Worm (Caenorhabditis elegans) whole organism, L4 larva: ENCODE data around the gene daf-11.

Experiments used
- Y48G9A.11 ChIP-seq: fragments of 200-800 bp; sonication (Bioruptor generic); IDR thresholded peaks from 2 replicates; pipeline ENCODE4 v1.3.6; 2022; ENCODE audit warnings: missing genetic modification reagents, missing genetic modification characterization, missing compliant biosample characterization
- Y5F2A.4 ChIP-seq: fragments of 200-800 bp; sonication (Bioruptor generic); optimal IDR thresholded peaks from 2 replicates; lab custom pipeline; 2018; ENCODE audit warnings: mild to moderate bottlenecking, missing genetic modification characterization, missing compliant biosample characterization
- ZK337.2 ChIP-seq: fragments of 200-800 bp; sonication (Bioruptor generic); IDR thresholded peaks from 2 replicates; pipeline ENCODE4 v1.3.6; 2022; ENCODE audit warnings: missing genetic modification reagents, missing genetic modification characterization, missing compliant biosample characterization
- aha-1 ChIP-seq: fragments of 150-350 bp; peaks from one replicate; lab custom pipeline; 2014; ENCODE audit warnings: missing biosample characterization, missing genetic modification characterization
- arid-1 ChIP-seq: fragments of 200-800 bp; sonication (Bioruptor generic); conservative IDR thresholded peaks from 2 replicates; pipeline ENCODE4 v1.3.6; 2022; ENCODE audit warnings: missing genetic modification reagents, missing genetic modification characterization, missing compliant biosample characterization
- attf-4 ChIP-seq: sonication (generic microtip); optimal IDR thresholded peaks from 3 replicates; lab custom pipeline; 2017; ENCODE audit warnings: missing biosample characterization, missing genetic modification characterization
- ceh-32 ChIP-seq: sonication (generic microtip); optimal IDR thresholded peaks from 2 replicates; lab custom pipeline; 2016; ENCODE audit warnings: mild to moderate bottlenecking, missing genetic modification characterization, missing compliant biosample characterization; ENCODE audit not compliant: poor library complexity
- ceh-62 ChIP-seq: sonication (generic microtip); optimal IDR thresholded peaks from 2 replicates; lab custom pipeline; 2017; ENCODE audit warnings: missing biosample characterization, missing genetic modification characterization
- ctbp-1 ChIP-seq: fragments of 200-800 bp; sonication (Bioruptor generic); IDR thresholded peaks from 2 replicates; pipeline ENCODE4 v1.3.6; 2022; ENCODE audit warnings: missing genetic modification reagents, missing genetic modification characterization, missing compliant biosample characterization
- daf-19 ChIP-seq: fragments of 200-800 bp; sonication (Bioruptor generic); conservative IDR thresholded peaks from 2 replicates; pipeline ENCODE4 v1.3.6; 2022; ENCODE audit warnings: missing genetic modification characterization, missing compliant biosample characterization
- dpl-1 ChIP-seq: fragments of 150-350 bp; optimal IDR thresholded peaks from 2 replicates; lab custom pipeline; 2014; ENCODE audit warnings: missing biosample characterization, missing genetic modification reagents, missing genetic modification characterization
- duxl-1 ChIP-seq: sonication (generic microtip); optimal IDR thresholded peaks from 2 replicates; lab custom pipeline; 2016; ENCODE audit warnings: mild to moderate bottlenecking, missing genetic modification characterization, moderate library complexity, missing compliant biosample characterization; ENCODE audit not compliant: poor library complexity
- egl-43 ChIP-seq: fragments of 200-800 bp; sonication (Bioruptor generic); IDR thresholded peaks from 2 replicates; pipeline ENCODE4 v1.3.6; 2022; ENCODE audit warnings: missing genetic modification reagents, missing genetic modification characterization, missing compliant biosample characterization
- hlh-11 ChIP-seq: fragments of 200-800 bp; sonication (Bioruptor generic); optimal IDR thresholded peaks from 2 replicates; lab custom pipeline; 2018; ENCODE audit warnings: mild to moderate bottlenecking, missing genetic modification characterization, missing compliant biosample characterization
- hlh-30 ChIP-seq: sonication (generic microtip); optimal IDR thresholded peaks from 2 replicates; lab custom pipeline; 2017; ENCODE audit warnings: antibody characterized with exemption, mild to moderate bottlenecking, missing genetic modification characterization, missing compliant biosample characterization; ENCODE audit not compliant: insufficient read depth
- lin-13 ChIP-seq: fragments of 150-350 bp; optimal IDR thresholded peaks from 2 replicates; lab custom pipeline; 2014; ENCODE audit warnings: missing biosample characterization, missing genetic modification reagents, missing genetic modification characterization
- lin-15B ChIP-seq: fragments of 150-350 bp; sonication (generic microtip); optimal IDR thresholded peaks from 3 replicates; lab custom pipeline; 2014; ENCODE audit warnings: missing biosample characterization, missing genetic modification characterization
- madf-9 ChIP-seq: fragments of 200-800 bp; sonication (Bioruptor generic); conservative IDR thresholded peaks from 2 replicates; pipeline ENCODE4 v1.3.6; 2022; ENCODE audit warnings: missing genetic modification reagents, missing genetic modification characterization, missing compliant biosample characterization
- mdl-1 ChIP-seq, 2 experiments: fragments of 150-350 bp in 1 of 2; sonication (generic microtip) in 1 of 2; optimal IDR thresholded peaks; 2 replicates each; lab custom pipeline; 2014 to 2017; ENCODE audit warnings: missing biosample characterization in 2 of 2, missing genetic modification characterization in 2 of 2
- mdt-29 ChIP-seq: fragments of 200-800 bp; sonication (Bioruptor generic); IDR thresholded peaks from 2 replicates; pipeline ENCODE4 v1.3.6; 2022; ENCODE audit warnings: missing genetic modification reagents, missing genetic modification characterization, missing compliant biosample characterization
- mxl-3 ChIP-seq: fragments of 200-800 bp; sonication (Bioruptor generic); optimal IDR thresholded peaks from 2 replicates; lab custom pipeline; 2018; ENCODE audit warnings: mild to moderate bottlenecking, missing genetic modification characterization, missing compliant biosample characterization
- nhr-102 ChIP-seq: sonication (generic microtip); optimal IDR thresholded peaks from 2 replicates; lab custom pipeline; 2016; ENCODE audit warnings: mild to moderate bottlenecking, missing genetic modification characterization, moderate library complexity, missing compliant biosample characterization
- nhr-11 ChIP-seq: fragments of 150-350 bp; optimal IDR thresholded peaks from 2 replicates; lab custom pipeline; 2014; ENCODE audit warnings: missing biosample characterization, missing genetic modification characterization
- nhr-25 ChIP-seq: sonication (generic microtip); optimal IDR thresholded peaks from 2 replicates; lab custom pipeline; 2017; ENCODE audit warnings: missing genetic modification characterization, mild to moderate bottlenecking, missing compliant biosample characterization, antibody characterized with exemption, moderate library complexity, borderline replicate concordance; ENCODE audit not compliant: insufficient read depth
- nhr-28 ChIP-seq: fragments of 150-350 bp; optimal IDR thresholded peaks from 2 replicates; lab custom pipeline; 2014; ENCODE audit warnings: missing biosample characterization, missing genetic modification characterization
- nhr-41 ChIP-seq: fragments of 200-800 bp; sonication (Bioruptor generic); IDR thresholded peaks from 2 replicates; pipeline ENCODE4 v1.3.6; 2022; ENCODE audit warnings: missing genetic modification reagents, missing genetic modification characterization, missing compliant biosample characterization
- nhr-42 ChIP-seq: fragments of 200-800 bp; sonication (Bioruptor generic); IDR thresholded peaks from 2 replicates; pipeline ENCODE4 v1.3.6; 2022; ENCODE audit warnings: missing genetic modification characterization, missing compliant biosample characterization
- nhr-48 ChIP-seq: sonication (generic microtip); optimal IDR thresholded peaks from 2 replicates; lab custom pipeline; 2016; ENCODE audit warnings: mild to moderate bottlenecking, missing genetic modification characterization, missing compliant biosample characterization
- php-3 ChIP-seq: fragments of 200-800 bp; sonication (Bioruptor generic); IDR thresholded peaks from 2 replicates; pipeline ENCODE4 v1.3.6; 2022; ENCODE audit warnings: missing genetic modification reagents, missing genetic modification characterization, missing compliant biosample characterization
- saeg-2 ChIP-seq: fragments of 200-800 bp; sonication (Bioruptor generic); IDR thresholded peaks from 2 replicates; pipeline ENCODE4 v1.3.6; 2022; ENCODE audit warnings: missing genetic modification reagents, missing genetic modification characterization, missing compliant biosample characterization
- sdz-12 ChIP-seq: fragments of 200-800 bp; sonication (Bioruptor generic); optimal IDR thresholded peaks from 2 replicates; lab custom pipeline; 2018; ENCODE audit warnings: mild to moderate bottlenecking, missing genetic modification characterization, missing compliant biosample characterization
- set-16 ChIP-seq: fragments of 200-800 bp; sonication (Bioruptor generic); IDR thresholded peaks from 2 replicates; pipeline ENCODE4 v1.3.6; 2022; ENCODE audit warnings: missing genetic modification reagents, missing genetic modification characterization, missing compliant biosample characterization
- spr-1 ChIP-seq: sonication (generic microtip); optimal IDR thresholded peaks from 2 replicates; lab custom pipeline; 2016; ENCODE audit warnings: mild to moderate bottlenecking, missing genetic modification characterization, missing compliant biosample characterization
- spr-3 ChIP-seq: fragments of 200-800 bp; sonication (Bioruptor generic); optimal IDR thresholded peaks from 2 replicates; lab custom pipeline; 2018; ENCODE audit warnings: mild to moderate bottlenecking, missing genetic modification characterization, missing compliant biosample characterization
- unc-62 ChIP-seq, 3 experiments: fragments of 150-350 bp in 1 of 3; sonication (generic microtip); optimal IDR thresholded peaks in 2 of 3; peaks in 1 of 3; 1 replicate in 1 of 3; 2 replicates in 2 of 3; lab custom pipeline; 2014 to 2017; ENCODE audit warnings: missing biosample characterization in 3 of 3, missing genetic modification characterization in 3 of 3, missing genetic modification reagents in 3 of 3, missing genotype in 1 of 3
- zfp-2 ChIP-seq: sonication (generic microtip); optimal IDR thresholded peaks from 2 replicates; lab custom pipeline; 2016; ENCODE audit warnings: mild to moderate bottlenecking, missing genetic modification characterization, missing compliant biosample characterization
- zfp-3 ChIP-seq: fragments of 200-800 bp; sonication (Bioruptor generic); conservative IDR thresholded peaks from 2 replicates; pipeline ENCODE4 v1.3.6; 2022; ENCODE audit warnings: missing genetic modification reagents, missing genetic modification characterization, missing compliant biosample characterization
- ztf-11 ChIP-seq: fragments of 150-350 bp; optimal IDR thresholded peaks from 2 replicates; lab custom pipeline; 2014; ENCODE audit warnings: missing biosample characterization, missing genetic modification characterization

The daf-11 gene

DNA sequence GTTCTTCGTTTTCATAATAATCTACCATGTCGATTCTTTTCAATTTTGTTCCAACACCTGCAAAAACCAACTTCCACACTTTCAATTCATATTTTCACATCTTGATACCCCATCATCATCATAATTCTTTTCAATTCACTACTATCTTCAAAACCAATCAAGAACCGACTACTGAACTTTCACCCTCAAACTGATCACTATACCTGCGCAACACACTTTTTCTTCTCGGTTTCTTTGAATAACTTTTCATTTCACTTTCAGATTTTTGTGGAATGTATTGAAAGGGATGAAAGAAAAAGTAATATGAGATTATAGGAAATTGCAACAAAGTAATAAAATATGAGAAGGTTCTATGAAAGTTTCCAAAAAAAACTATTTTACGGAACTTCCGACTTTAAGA lies 15.2 kb upstream of the daf-11 start:
- no peak for TF ChIP-seq sdz-12 (GFP tag; lab: Kevin White, UChicago)
- peak; percentile 32 for TF ChIP-seq aha-1 (tag; lab: Kevin White, UChicago)
- TF ChIP-seq nhr-41 (GFP tag; lab: Robert Waterston, UW), result no peak
- no peak for TF ChIP-seq zfp-2 (tag; lab: Kevin White, UChicago)
- TF ChIP-seq nhr-25 (tag; lab: Kevin White, UChicago), result no peak
- no peak for TF ChIP-seq attf-4 (tag; lab: Kevin White, UChicago)

DNA sequence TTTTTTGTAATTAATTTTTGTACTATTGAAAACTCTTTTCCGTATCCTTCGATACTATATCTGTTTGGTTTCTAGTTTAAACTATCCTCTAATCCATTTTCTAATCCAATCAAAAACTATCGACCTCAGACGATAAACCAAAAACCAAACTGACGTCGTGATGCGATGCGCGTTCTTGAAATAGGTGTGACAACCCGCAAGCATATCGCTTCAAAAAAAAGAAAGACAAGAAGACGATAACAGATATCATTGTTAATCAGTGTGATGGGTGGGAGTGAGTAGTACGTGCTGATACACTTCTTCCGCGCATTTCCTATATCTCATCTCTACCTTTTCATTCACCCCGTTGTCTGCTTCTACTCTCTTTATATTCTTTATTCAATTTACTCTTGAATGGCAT lies 13.9 kb upstream of the daf-11 start, which contains the start of gene T04F3.1:
Gene T04F3.1, plus strand, starts transcription at position 246 of the 400 bp plus-strand sequence.
- TF ChIP-seq php-3, result no peak
- peak in 1 of 2 experiments; percentile 60 for TF ChIP-seq mdl-1 (tag; optimal IDR thresholded peaks at IDR 0.05; lab: Kevin White, UChicago)
- peak; percentile 55 for TF ChIP-seq nhr-48 (tag; lab: Kevin White, UChicago)
- no peak for TF ChIP-seq egl-43 (GFP tag; lab: Robert Waterston, UW)
- TF ChIP-seq arid-1 (GFP tag; lab: Robert Waterston, UW), result no peak
- no peak for TF ChIP-seq ceh-62 (tag; lab: Kevin White, UChicago)
- peak; percentile 57 for TF ChIP-seq aha-1 (tag; lab: Kevin White, UChicago)
- no peak for TF ChIP-seq Y48G9A.11 (GFP tag; lab: Robert Waterston, UW)
- no peak for TF ChIP-seq ctbp-1
- TF ChIP-seq lin-15B (tag; lab: Kevin White, UChicago), result no peak
- peak; percentile 0 for TF ChIP-seq hlh-30 (tag; lab: Kevin White, UChicago)
- no peak for TF ChIP-seq dpl-1 (GFP tag; lab: Kevin White, UChicago)
- no peak for TF ChIP-seq nhr-102 (tag; lab: Kevin White, UChicago)
- TF ChIP-seq ztf-11, result no peak
- TF ChIP-seq lin-13 (GFP tag; lab: Kevin White, UChicago), result no peak
- TF ChIP-seq duxl-1, result no peak
- TF ChIP-seq spr-1 (tag; lab: Kevin White, UChicago), result no peak
- no peak for TF ChIP-seq nhr-41 (GFP tag; lab: Robert Waterston, UW)
- no peak for TF ChIP-seq ceh-32 (tag; lab: Kevin White, UChicago)
- peak; percentile 75 for TF ChIP-seq nhr-28 (tag; lab: Kevin White, UChicago)
- TF ChIP-seq hlh-11 (tag; lab: Kevin White, UChicago), result peak; percentile 36
- peak; percentile 58 for TF ChIP-seq mxl-3
- TF ChIP-seq, all 104 proteins: peak for 7

DNA sequence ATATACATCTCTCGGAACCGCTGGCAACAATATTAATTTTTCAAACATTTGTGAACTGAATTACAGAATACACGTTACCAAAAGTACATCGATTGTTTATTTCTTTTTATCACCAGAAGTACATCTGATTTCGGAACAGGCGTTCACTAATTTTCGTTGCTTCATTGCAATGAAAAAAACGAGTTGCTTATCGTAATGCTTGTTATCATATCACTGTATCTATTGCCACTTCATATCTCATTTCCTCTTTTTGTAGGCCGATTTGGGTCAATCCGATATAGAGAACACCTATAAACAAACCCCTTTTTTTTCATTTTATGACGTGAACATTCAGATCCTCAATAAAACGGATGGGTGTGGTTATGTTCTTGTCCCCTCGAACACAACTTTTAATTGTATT lies 11.5 kb upstream of the daf-11 start:
- no peak for TF ChIP-seq sdz-12 (GFP tag; lab: Kevin White, UChicago)
- no peak for TF ChIP-seq ZK337.2 (GFP tag; lab: Robert Waterston, UW)
- no peak for TF ChIP-seq daf-19
- no peak for TF ChIP-seq saeg-2 (GFP tag; lab: Robert Waterston, UW)
- TF ChIP-seq madf-9 (GFP tag; lab: Robert Waterston, UW), result no peak
- no peak for TF ChIP-seq unc-62 (GFP tag; optimal IDR thresholded peaks at IDR 0.05 in 1 of 2; lab: Kevin White, UChicago)
- TF ChIP-seq unc-62 (tag; optimal IDR thresholded peaks at IDR 0.05; lab: Kevin White, UChicago), result no peak
- no peak for TF ChIP-seq ztf-11
- TF ChIP-seq Y5F2A.4 (GFP tag; lab: Kevin White, UChicago), result no peak
- no peak for TF ChIP-seq nhr-42 (GFP tag; lab: Robert Waterston, UW)
- no peak for TF ChIP-seq set-16 (GFP tag; lab: Robert Waterston, UW)
- no peak for TF ChIP-seq spr-3 (GFP tag; lab: Kevin White, UChicago)
- no peak for TF ChIP-seq mdt-29 (GFP tag; lab: Robert Waterston, UW)
- TF ChIP-seq zfp-3, result no peak
- TF ChIP-seq duxl-1, result no peak
- no peak for TF ChIP-seq nhr-11 (tag; lab: Kevin White, UChicago)
- TF ChIP-seq, all 104 proteins: peak for 0
